Fruit fly (Drosophila melanogaster) whole organism, adult: Measurements from ENCODE around the gene scat.
A peak's percentile ranks its signal among the peaks of the same experiment; 100 is the strongest.

ENCODE experiments used
- CG11617 ChIP-seq: fragments of 200-800 bp; sonication (Bioruptor generic); optimal IDR thresholded peaks from 2 replicates; lab custom pipeline; 2017; ENCODE audit warnings: mild to moderate bottlenecking, missing biosample characterization, missing genetic modification reagents, missing genetic modification characterization
- CG12768 ChIP-seq: fragments of 200-800 bp; sonication (Bioruptor generic); optimal IDR thresholded peaks from 2 replicates; lab custom pipeline; 2017; ENCODE audit warnings: missing biosample characterization, missing genetic modification characterization, mild to moderate bottlenecking, moderate library complexity, missing genetic modification reagents
- CG14711 ChIP-seq: fragments of 200-800 bp; sonication (Bioruptor generic); optimal IDR thresholded peaks from 2 replicates; lab custom pipeline; 2018; ENCODE audit warnings: missing biosample characterization, mild to moderate bottlenecking, missing genetic modification characterization, moderate library complexity
- CG1620 ChIP-seq: fragments of 200-800 bp; sonication (Bioruptor generic); optimal IDR thresholded peaks from 2 replicates; lab custom pipeline; 2016; ENCODE audit warnings: missing biosample characterization, missing genetic modification characterization
- CG33017 ChIP-seq: fragments of 200-800 bp; sonication (Bioruptor generic); optimal IDR thresholded peaks from 2 replicates; lab custom pipeline; 2018; ENCODE audit warnings: missing biosample characterization, mild to moderate bottlenecking, missing genetic modification characterization, moderate library complexity
- CG5204 ChIP-seq: fragments of 200-800 bp; sonication (Bioruptor generic); optimal IDR thresholded peaks from 2 replicates; lab custom pipeline; 2016; ENCODE audit warnings: missing biosample characterization, missing genetic modification characterization
- CG7045 ChIP-seq: fragments of 200-800 bp; sonication (Bioruptor generic); optimal IDR thresholded peaks from 2 replicates; lab custom pipeline; 2017; ENCODE audit warnings: missing biosample characterization, mild to moderate bottlenecking, missing genetic modification characterization
- CG7101 ChIP-seq: fragments of 200-800 bp; sonication (Bioruptor generic); optimal IDR thresholded peaks from 2 replicates; lab custom pipeline; 2018; ENCODE audit warnings: missing biosample characterization, mild to moderate bottlenecking, missing genetic modification characterization, moderate library complexity
- Clk ChIP-seq: fragments of 200-800 bp; sonication (Bioruptor generic); optimal IDR thresholded peaks from 2 replicates; lab custom pipeline; 2017; ENCODE audit warnings: missing biosample characterization, missing genetic modification characterization
- Crg-1 ChIP-seq: fragments of 200-800 bp; sonication (Bioruptor generic); optimal IDR thresholded peaks from 2 replicates; lab custom pipeline; 2016; ENCODE audit warnings: missing biosample characterization, missing genetic modification characterization
- Hr96 ChIP-seq: fragments of 200-800 bp; sonication (Bioruptor generic); optimal IDR thresholded peaks from 2 replicates; lab custom pipeline; 2016; ENCODE audit warnings: missing biosample characterization, missing genetic modification characterization
- Mnt ChIP-seq: fragments of 200-800 bp; sonication (Bioruptor generic); optimal IDR thresholded peaks from 2 replicates; lab custom pipeline; 2016; ENCODE audit warnings: missing biosample characterization, mild to moderate bottlenecking, missing genetic modification characterization
- bab1 ChIP-seq: fragments of 200-800 bp; sonication (Bioruptor generic); optimal IDR thresholded peaks from 3 replicates; lab custom pipeline; 2019; ENCODE audit warnings: missing biosample characterization, mild to moderate bottlenecking, missing genetic modification characterization, moderate library complexity
- cic ChIP-seq: fragments of 200-800 bp; sonication (Bioruptor generic); optimal IDR thresholded peaks from 2 replicates; lab custom pipeline; 2017; ENCODE audit warnings: missing biosample characterization, mild to moderate bottlenecking, missing genetic modification characterization, moderate library complexity
- cnc ChIP-seq, 2 experiments: fragments of >200 bp; optimal IDR thresholded peaks; 2 replicates each; lab custom pipeline; 2017
- kay ChIP-seq: fragments of 200-800 bp; sonication (Bioruptor generic); peaks from one replicate; lab custom pipeline; 2016; ENCODE audit warnings: missing biosample characterization, missing genetic modification characterization, borderline replicate concordance
- ovo ChIP-seq: fragments of 200-800 bp; sonication (Bioruptor generic); optimal IDR thresholded peaks from 2 replicates; lab custom pipeline; 2016; ENCODE audit warnings: missing biosample characterization, missing genetic modification characterization
- pad ChIP-seq: fragments of 200-800 bp; sonication (Bioruptor generic); optimal IDR thresholded peaks from 3 replicates; lab custom pipeline; 2017; ENCODE audit warnings: missing biosample characterization, missing genetic modification characterization, mild to moderate bottlenecking, moderate library complexity, missing genetic modification reagents
- tj ChIP-seq: fragments of 200-800 bp; sonication (Bioruptor generic); optimal IDR thresholded peaks from 3 replicates; lab custom pipeline; 2017; ENCODE audit warnings: missing biosample characterization, mild to moderate bottlenecking, missing genetic modification characterization, moderate library complexity
- toe ChIP-seq: fragments of 200-800 bp; sonication (Bioruptor generic); optimal IDR thresholded peaks from 2 replicates; lab custom pipeline; 2016; ENCODE audit warnings: missing biosample characterization, missing genetic modification characterization

scat gene

DNA sequence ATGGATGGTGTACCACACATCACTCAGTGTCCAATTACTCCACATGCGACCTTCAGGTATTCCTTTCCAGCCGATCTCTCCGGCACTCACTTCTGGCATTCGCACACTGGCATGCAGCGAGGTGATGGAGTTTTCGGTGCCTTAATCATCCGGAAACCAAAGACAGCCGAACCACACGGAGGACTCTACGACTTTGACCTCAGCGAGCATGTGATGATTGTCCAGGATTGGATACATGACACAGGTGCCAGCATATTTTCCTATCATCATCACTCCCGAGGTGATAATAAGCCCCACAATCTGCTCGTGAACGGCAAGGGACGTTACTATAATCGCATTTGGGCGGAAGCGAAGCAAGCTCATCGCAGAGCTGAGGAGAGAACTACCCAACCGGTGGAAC, 7.0 kb upstream of the scat start:
- no peak for TF ChIP-seq tj
- TF ChIP-seq CG33017 (tag; lab: Kevin White, UChicago), result no peak
- no peak for TF ChIP-seq ovo (GFP tag; lab: Kevin White, UChicago)
- no peak for TF ChIP-seq Clk (GFP tag; lab: Kevin White, UChicago)
- no peak for TF ChIP-seq CG7101 (tag; lab: Kevin White, UChicago)
- TF ChIP-seq CG12768 (GFP tag; lab: Kevin White, UChicago), result no peak
- TF ChIP-seq Mnt (GFP tag; lab: Kevin White, UChicago), result no peak
- TF ChIP-seq kay, result no peak
- no peak for TF ChIP-seq CG1620 (GFP tag; lab: Kevin White, UChicago)
- TF ChIP-seq Crg-1 (GFP tag; lab: Kevin White, UChicago), result no peak
- TF ChIP-seq CG7045, result no peak
- no peak for TF ChIP-seq bab1 (GFP tag; lab: Kevin White, UChicago)
- no peak for TF ChIP-seq cic (GFP tag; lab: Kevin White, UChicago)
- no peak for TF ChIP-seq CG14711 (tag; lab: Kevin White, UChicago)

DNA sequence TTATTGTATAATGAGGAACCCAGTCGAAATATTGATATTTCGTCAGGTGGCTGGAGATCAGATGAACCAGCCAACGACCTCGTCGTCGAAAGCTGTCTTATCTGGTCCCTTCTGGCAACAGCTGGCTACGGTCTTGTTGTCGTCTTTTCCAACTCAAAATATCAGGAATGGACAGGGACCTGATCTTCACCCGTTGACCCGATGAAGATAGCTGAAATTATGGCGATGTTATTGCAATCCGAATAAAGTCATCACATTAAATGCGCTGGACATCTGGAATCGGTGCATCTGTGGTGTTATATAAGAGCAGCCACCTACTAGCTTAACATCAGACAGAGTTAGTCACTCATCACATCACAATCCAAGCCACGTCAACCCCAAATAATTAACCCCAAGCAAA, 4.7 kb upstream of the scat start, which contains the start of gene Fbp2:
Fbp2 (plus strand) TSS at position 251 of the 400 bp plus-strand sequence.
- TF ChIP-seq Clk (GFP tag; lab: Kevin White, UChicago) (no peak), Hr96 (GFP tag; lab: Kevin White, UChicago) (no peak), Crg-1 (GFP tag; lab: Kevin White, UChicago) (no peak), bab1 (GFP tag; lab: Kevin White, UChicago) (no peak), CG12768 (GFP tag; lab: Kevin White, UChicago) (no peak), CG33017 (tag; lab: Kevin White, UChicago) (no peak)

DNA sequence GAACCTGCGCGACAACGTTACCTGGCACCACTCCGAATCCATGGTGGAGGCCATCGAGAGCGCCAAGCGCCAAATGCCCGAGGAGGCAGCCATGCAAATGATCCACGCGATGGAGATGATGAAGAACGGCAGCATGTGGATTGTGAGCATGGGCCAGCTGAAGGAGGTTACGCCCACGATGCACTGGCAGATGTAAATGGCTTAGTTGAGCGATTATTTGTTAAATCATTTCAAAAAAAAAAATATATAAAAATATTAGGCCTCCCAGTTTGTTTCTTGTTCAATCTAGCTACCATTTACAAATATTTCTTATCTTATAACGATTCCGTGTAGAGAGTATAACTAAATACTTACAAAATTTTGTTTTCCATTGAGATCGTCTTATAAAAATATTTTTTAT, 3.6 kb upstream of the scat start, which contains the start of gene CG42847:
CG42847 (plus strand) TSS at position 301 of the 400 bp plus-strand sequence.
- TF ChIP-seq kay, result no peak
- TF ChIP-seq CG5204, result no peak
- TF ChIP-seq toe (GFP tag; lab: Kevin White, UChicago), result no peak
- TF ChIP-seq ovo (GFP tag; lab: Kevin White, UChicago), result no peak
- no peak for TF ChIP-seq Mnt (GFP tag; lab: Kevin White, UChicago)
- TF ChIP-seq tj, result no peak
- no peak for TF ChIP-seq CG33017 (tag; lab: Kevin White, UChicago)
- TF ChIP-seq CG1620 (GFP tag; lab: Kevin White, UChicago), result no peak
- no peak for TF ChIP-seq cic (GFP tag; lab: Kevin White, UChicago)
- TF ChIP-seq pad (GFP tag; lab: Kevin White, UChicago), result no peak
- no peak for TF ChIP-seq CG7101 (tag; lab: Kevin White, UChicago)
- no peak for TF ChIP-seq CG14711 (tag; lab: Kevin White, UChicago)
- no peak for TF ChIP-seq Clk (GFP tag; lab: Kevin White, UChicago)
- TF ChIP-seq CG7045, result no peak
- TF ChIP-seq CG12768 (GFP tag; lab: Kevin White, UChicago), result no peak
- TF ChIP-seq CG11617 (GFP tag; lab: Kevin White, UChicago), result no peak
- TF ChIP-seq Crg-1 (GFP tag; lab: Kevin White, UChicago), result no peak
- no peak for TF ChIP-seq cnc (optimal IDR thresholded peaks at IDR 0.05; lab: Kevin White, UChicago)
- TF ChIP-seq Hr96 (GFP tag; lab: Kevin White, UChicago), result no peak

DNA sequence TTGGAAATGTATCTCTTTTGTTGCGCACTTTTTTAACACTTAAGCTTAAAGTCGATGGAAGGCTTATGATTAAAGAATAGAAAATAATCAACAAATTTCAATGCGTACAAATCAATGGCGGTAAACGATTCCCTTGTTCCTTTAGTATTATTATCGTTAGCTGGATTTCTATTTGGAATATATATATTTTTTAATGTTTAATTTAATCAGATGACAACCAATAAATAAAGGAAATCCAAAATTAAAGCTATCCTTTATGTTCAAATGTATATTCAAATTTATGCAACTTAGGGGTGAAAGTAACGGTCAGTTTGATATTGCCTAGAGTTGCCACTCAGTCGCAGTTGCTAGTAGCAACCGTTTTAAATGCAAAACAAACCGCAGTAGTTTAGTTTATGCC, 3.9 kb downstream of the scat start, which contains the start of gene CG3769:
CG3769 (plus strand) TSS at position 301 of the 400 bp plus-strand sequence.
- no peak for TF ChIP-seq cnc (optimal IDR thresholded peaks at IDR 0.05; lab: Kevin White, UChicago)
- no peak for TF ChIP-seq CG5204
- peak; percentile 15 for TF ChIP-seq kay

DNA sequence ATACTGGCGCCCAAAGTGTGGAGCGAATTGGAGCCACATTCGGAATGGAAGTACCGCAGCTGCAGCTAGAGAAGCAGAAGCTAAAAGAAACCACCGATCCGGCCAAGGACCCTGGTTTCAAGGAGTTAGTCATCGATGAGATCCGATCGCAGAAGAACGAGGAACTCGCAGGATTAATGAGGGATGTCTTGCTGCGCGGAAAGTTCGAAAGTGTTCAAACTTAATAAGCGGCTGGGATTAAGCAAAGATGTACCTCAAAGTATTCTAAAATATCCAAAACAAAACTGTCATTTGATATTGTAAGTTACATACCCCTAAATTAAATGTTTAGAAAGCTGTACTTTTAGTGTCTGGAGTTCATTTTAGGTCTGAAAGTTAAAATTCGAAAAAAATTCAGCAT, 5.3 kb downstream of the scat start, which contains the start of gene RpS28-like:
RpS28-like (plus strand) TSS at position 301 of the 400 bp plus-strand sequence.
- no peak for TF ChIP-seq CG14711 (tag; lab: Kevin White, UChicago)
- TF ChIP-seq pad (GFP tag; lab: Kevin White, UChicago), result no peak
- no peak for TF ChIP-seq toe (GFP tag; lab: Kevin White, UChicago)
- TF ChIP-seq bab1 (GFP tag; lab: Kevin White, UChicago), result no peak
- TF ChIP-seq cic (GFP tag; lab: Kevin White, UChicago), result no peak
- TF ChIP-seq cnc (optimal IDR thresholded peaks at IDR 0.05; lab: Kevin White, UChicago), result no peak
- TF ChIP-seq CG1620 (GFP tag; lab: Kevin White, UChicago), result no peak
- no peak for TF ChIP-seq CG12768 (GFP tag; lab: Kevin White, UChicago)
- no peak for TF ChIP-seq tj
- no peak for TF ChIP-seq CG33017 (tag; lab: Kevin White, UChicago)
- TF ChIP-seq Hr96 (GFP tag; lab: Kevin White, UChicago), result no peak
- no peak for TF ChIP-seq CG5204
- TF ChIP-seq Mnt (GFP tag; lab: Kevin White, UChicago), result no peak
- TF ChIP-seq CG7101 (tag; lab: Kevin White, UChicago), result no peak
- TF ChIP-seq CG11617 (GFP tag; lab: Kevin White, UChicago), result no peak
- TF ChIP-seq ovo (GFP tag; lab: Kevin White, UChicago), result no peak

DNA sequence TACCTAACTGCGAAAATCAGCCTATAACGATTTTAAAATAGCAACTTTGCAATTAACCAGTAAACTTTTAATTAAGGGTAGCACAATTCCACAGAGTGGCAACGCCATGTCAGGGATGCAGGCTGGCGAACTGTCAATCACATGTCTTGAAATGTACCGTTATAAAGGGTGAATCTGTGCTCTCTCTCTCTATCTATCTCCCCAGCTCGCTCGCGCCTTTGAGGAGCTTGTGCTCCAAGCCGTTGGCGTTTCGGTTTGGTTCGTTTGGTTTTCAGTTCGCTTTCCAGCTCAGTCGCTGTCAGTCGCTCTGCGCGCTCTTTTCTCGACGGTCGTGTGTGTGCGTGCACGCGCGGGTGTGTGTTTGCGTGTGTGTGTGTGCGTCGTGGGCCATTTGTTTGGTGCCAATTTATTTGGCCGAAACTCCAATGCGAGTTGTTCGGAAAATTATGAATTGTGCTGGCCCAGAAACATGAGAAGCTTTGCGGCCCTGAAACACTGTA, 6.1 kb downstream of the scat start, which contains the start of gene numb:
numb (plus strand) TSS at position 254 of the 500 bp plus-strand sequence.
- TF ChIP-seq CG1620 (GFP tag; lab: Kevin White, UChicago), result no peak
- no peak for TF ChIP-seq tj
- TF ChIP-seq toe (GFP tag; lab: Kevin White, UChicago), result no peak
- TF ChIP-seq CG12768 (GFP tag; lab: Kevin White, UChicago), result no peak
- no peak for TF ChIP-seq cnc (optimal IDR thresholded peaks at IDR 0.05; lab: Kevin White, UChicago)
- no peak for TF ChIP-seq CG5204
- TF ChIP-seq CG7045, result no peak
- TF ChIP-seq CG7101 (tag; lab: Kevin White, UChicago), result no peak
- TF ChIP-seq Mnt (GFP tag; lab: Kevin White, UChicago), result peak; percentile 30
- peak; percentile 45 for TF ChIP-seq bab1 (GFP tag; lab: Kevin White, UChicago)
- no peak for TF ChIP-seq CG11617 (GFP tag; lab: Kevin White, UChicago)
- peak; percentile 79 for TF ChIP-seq pad (GFP tag; lab: Kevin White, UChicago)
- no peak for TF ChIP-seq Crg-1 (GFP tag; lab: Kevin White, UChicago)
- TF ChIP-seq Clk (GFP tag; lab: Kevin White, UChicago), result no peak
- no peak for TF ChIP-seq cic (GFP tag; lab: Kevin White, UChicago)
- no peak for TF ChIP-seq Hr96 (GFP tag; lab: Kevin White, UChicago)
- TF ChIP-seq kay, result no peak
- TF ChIP-seq CG33017 (tag; lab: Kevin White, UChicago), result no peak
- no peak for TF ChIP-seq CG14711 (tag; lab: Kevin White, UChicago)
- peak; percentile 96 for TF ChIP-seq ovo (GFP tag; lab: Kevin White, UChicago)
